Fruit fly (Drosophila melanogaster) ovary, adult (tissue): ENCODE measurements around the gene Taf4.

ENCODE experiments used
- CG17801 ChIP-seq: fragments of 200-800 bp; optimal IDR thresholded peaks from 2 replicates; lab custom pipeline; 2019; ENCODE audit warnings: missing biosample characterization, mild to moderate bottlenecking, missing genetic modification characterization, moderate library complexity; ENCODE audit not compliant: partially characterized antibody

Gene Taf4

dm6 chr3L:16165356-16166168 lies 52.5 kb downstream of the Taf4 start:
- no peak for TF ChIP-seq CG17801 (GFP tag; lab: Kevin White, UChicago)

- no peak for TF ChIP-seq CG17801 (GFP tag; lab: Kevin White, UChicago)
Observed at dm6 chr3L:16166217-16166997, 53.4 kb downstream of the Taf4 start.

- no peak for TF ChIP-seq CG17801 (GFP tag; lab: Kevin White, UChicago)
Observed at dm6 chr3L:16166998-16167344, 54.0 kb downstream of the Taf4 start.

- TF ChIP-seq CG17801 (GFP tag; lab: Kevin White, UChicago): no peak
Observed at dm6 chr3L:16167723-16168386, 54.8 kb downstream of the Taf4 start.

dm6 chr3L:16168503-16169189 lies 55.6 kb downstream of the Taf4 start:
- no peak for TF ChIP-seq CG17801 (GFP tag; lab: Kevin White, UChicago)

- no peak for TF ChIP-seq CG17801 (GFP tag; lab: Kevin White, UChicago)
Observed at dm6 chr3L:16170006-16170405, 57.0 kb downstream of the Taf4 start, which contains the start of gene CG33796. Gene CG33796, minus strand, starts transcription at chr3L:16170106.
